Fruit fly (Drosophila melanogaster): ENCODE measurements around the gene CCKLR-17D1.

DNA sequence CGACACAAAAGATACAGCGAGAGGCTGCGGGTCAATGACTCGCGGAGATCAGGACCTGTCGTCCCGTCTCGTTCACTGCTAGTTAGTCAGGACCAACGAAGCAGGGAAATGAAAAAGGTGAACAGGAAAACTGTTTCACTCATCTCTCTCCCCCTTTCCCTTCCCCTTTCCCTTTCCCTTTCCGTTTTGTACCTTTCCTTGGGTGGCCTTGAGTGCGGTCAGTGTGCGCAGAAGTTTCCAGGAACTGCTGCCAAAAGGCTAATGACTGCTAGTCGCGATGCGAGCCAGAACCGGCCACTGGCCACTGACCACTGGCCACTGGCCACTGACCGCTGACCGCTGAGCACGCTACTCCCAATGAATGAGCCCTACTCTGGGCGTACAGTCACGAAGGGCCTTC lies 30.8 kb downstream of the CCKLR-17D1 start:
- TF ChIP-seq Mnt (GFP tag; optimal IDR thresholded peaks at IDR 0.05) (no peak), tj (GFP tag; optimal IDR thresholded peaks at IDR 0.05) (no peak), cnc (optimal IDR thresholded peaks at IDR 0.05) (no peak), CG11617 (GFP tag; optimal IDR thresholded peaks at IDR 0.05) (no peak), Clk (GFP tag; optimal IDR thresholded peaks at IDR 0.05) (no peak), ovo (GFP tag; optimal IDR thresholded peaks at IDR 0.05) (no peak), Hr96 (GFP tag; optimal IDR thresholded peaks at IDR 0.05) (no peak), pad (GFP tag; optimal IDR thresholded peaks at IDR 0.05) (no peak), CG1620 (GFP tag; optimal IDR thresholded peaks at IDR 0.05) (no peak), bab1 (GFP tag; optimal IDR thresholded peaks at IDR 0.05) (no peak), Crg-1 (GFP tag; optimal IDR thresholded peaks at IDR 0.05) (no peak)

Data from whole organism, adult.